Worm (Caenorhabditis elegans): ENCODE measurements around the gene F10C1.1.

The F10C1.1 gene

DNA sequence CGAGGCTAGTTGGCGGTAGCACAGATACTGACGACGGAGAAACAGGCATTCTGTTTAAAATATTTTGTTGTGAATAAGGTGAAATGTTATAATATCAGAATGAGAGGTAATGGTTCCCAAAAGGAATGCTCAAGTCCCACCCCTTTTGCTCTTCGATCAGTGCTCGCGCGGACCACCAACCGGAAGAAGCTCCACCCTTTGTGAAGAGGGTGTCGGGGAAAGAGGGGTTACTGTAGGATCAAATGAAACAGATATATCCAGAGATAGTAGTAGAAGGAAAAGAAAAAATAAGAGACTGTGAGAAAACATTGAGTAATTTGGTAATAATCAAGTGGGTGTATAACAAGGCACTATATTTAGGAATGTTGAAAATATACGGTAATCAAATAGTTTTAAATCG lies at the start of gene F10C1.1, which contains the start of gene dmd-5:
TSS of gene F10C1.1 (plus strand) at position 110 of the 400 bp plus-strand sequence.
TSS of gene dmd-5 (minus strand) at position 101 of the 400 bp plus-strand sequence.
- TF ChIP-seq sox-2 (GFP tag; IDR thresholded peaks at IDR 0.05) (no peak), nfya-1 (tag; optimal IDR thresholded peaks at IDR 0.05) (no peak), T23F11.4 (GFP tag; optimal IDR thresholded peaks at IDR 0.05) (no peak), fkh-10 (GFP tag; optimal IDR thresholded peaks at IDR 0.05) (no peak), dve-1 (tag; optimal IDR thresholded peaks at IDR 0.05) (no peak), ceh-22 (tag; optimal IDR thresholded peaks at IDR 0.05) (no peak), dmd-4 (tag; optimal IDR thresholded peaks at IDR 0.05; ENCODE audit: borderline replicate concordance) (no peak), ceh-24 (tag; optimal IDR thresholded peaks at IDR 0.05) (no peak), unc-3 (GFP tag; conservative IDR thresholded peaks at IDR 0.05) (no peak), unc-3 (tag; optimal IDR thresholded peaks at IDR 0.05) (no peak), tbx-2 (tag; optimal IDR thresholded peaks at IDR 0.05) (no peak), unc-55 (GFP tag; optimal IDR thresholded peaks at IDR 0.05) (no peak), tbx-7 (tag; optimal IDR thresholded peaks at IDR 0.05) (no peak), ceh-9 (tag; optimal IDR thresholded peaks at IDR 0.05) (no peak), nhr-232 (tag; optimal IDR thresholded peaks at IDR 0.05) (no peak), ahr-1 (tag; optimal IDR thresholded peaks at IDR 0.05) (no peak), pag-3 (tag; optimal IDR thresholded peaks at IDR 0.05; ENCODE audit: borderline replicate concordance) (no peak), ceh-48 (tag; optimal IDR thresholded peaks at IDR 0.05) (no peak)

DNA sequence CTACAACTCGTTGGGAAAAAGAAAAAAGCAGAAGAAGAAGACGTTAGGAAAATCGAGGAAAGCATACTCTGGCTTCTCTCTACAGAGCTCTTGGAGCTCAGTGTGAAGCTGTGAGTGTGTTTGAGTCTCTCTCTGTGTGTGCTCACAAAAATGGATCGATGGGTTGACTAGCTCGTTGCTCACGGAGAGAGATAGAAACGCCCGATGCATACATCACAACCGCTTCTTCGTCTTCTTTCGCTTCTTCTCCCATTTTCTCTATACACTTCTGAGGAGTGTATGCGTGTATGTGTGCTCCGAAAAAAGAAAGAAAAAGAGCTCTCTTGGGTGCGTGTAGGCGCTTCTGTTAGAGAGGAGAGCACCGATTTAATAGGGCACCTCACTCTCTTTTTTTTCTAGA lies 48.9 kb upstream of the F10C1.1 start:
- TF ChIP-seq ets-4 (tag; optimal IDR thresholded peaks at IDR 0.05) (no peak), unc-55 (GFP tag; optimal IDR thresholded peaks at IDR 0.05) (no peak), ceh-31 (tag; optimal IDR thresholded peaks at IDR 0.05) (peak; percentile 78), rnt-1 (tag; optimal IDR thresholded peaks at IDR 0.05) (no peak), pag-3 (tag; optimal IDR thresholded peaks at IDR 0.05; ENCODE audit: borderline replicate concordance) (no peak), lim-6 (tag; optimal IDR thresholded peaks at IDR 0.05) (no peak), ztf-16 (tag; optimal IDR thresholded peaks at IDR 0.05) (no peak), unc-42 (tag; optimal IDR thresholded peaks at IDR 0.05) (peak; percentile 81), sox-4 (tag; optimal IDR thresholded peaks at IDR 0.05) (no peak), C08G9.2 (tag; optimal IDR thresholded peaks at IDR 0.05) (no peak), ceh-14 (tag; optimal IDR thresholded peaks at IDR 0.05) (no peak), Y22D7AL.16 (tag; optimal IDR thresholded peaks at IDR 0.05) (no peak), tbx-7 (tag; optimal IDR thresholded peaks at IDR 0.05) (no peak), dve-1 (tag; optimal IDR thresholded peaks at IDR 0.05) (no peak), fax-1 (tag; optimal IDR thresholded peaks at IDR 0.05) (no peak), ceh-9 (tag; optimal IDR thresholded peaks at IDR 0.05) (no peak), ttx-3 (tag; optimal IDR thresholded peaks at IDR 0.05) (no peak), K02D7.2 (tag; optimal IDR thresholded peaks at IDR 0.05) (no peak), ceh-18 (tag; optimal IDR thresholded peaks at IDR 0.05) (peak; percentile 22), nfya-1 (tag; optimal IDR thresholded peaks at IDR 0.05) (peak; percentile 36), elt-2 (tag; optimal IDR thresholded peaks at IDR 0.05) (no peak), ceh-22 (tag; optimal IDR thresholded peaks at IDR 0.05) (no peak), hlh-6 (tag; optimal IDR thresholded peaks at IDR 0.05) (no peak), dmd-4 (tag; optimal IDR thresholded peaks at IDR 0.05; ENCODE audit: borderline replicate concordance) (no peak), npax-4 (tag; optimal IDR thresholded peaks at IDR 0.05) (no peak), hlh-15 (tag; optimal IDR thresholded peaks at IDR 0.05) (no peak), elt-4 (tag; optimal IDR thresholded peaks at IDR 0.05) (no peak), eyg-1 (tag; optimal IDR thresholded peaks at IDR 0.05) (no peak), ceh-48 (tag; optimal IDR thresholded peaks at IDR 0.05) (peak; percentile 76), ref-2 (tag; optimal IDR thresholded peaks at IDR 0.05) (no peak), unc-86 (tag; optimal IDR thresholded peaks at IDR 0.05) (no peak), zip-5 (tag; optimal IDR thresholded peaks at IDR 0.05) (no peak), mec-3 (tag; optimal IDR thresholded peaks at IDR 0.05; ENCODE audit: borderline replicate concordance) (no peak), ceh-45 (GFP tag; IDR thresholded peaks at IDR 0.05) (no peak), unc-3 (GFP tag; conservative IDR thresholded peaks at IDR 0.05) (no peak), unc-3 (tag; optimal IDR thresholded peaks at IDR 0.05) (no peak), pqm-1 (tag; optimal IDR thresholded peaks at IDR 0.05) (no peak), tbx-2 (tag; optimal IDR thresholded peaks at IDR 0.05) (peak; percentile 29), C38D4.7 (GFP tag; optimal IDR thresholded peaks at IDR 0.05) (no peak), lin-11 (tag; optimal IDR thresholded peaks at IDR 0.05) (no peak), nhr-11 (tag; optimal IDR thresholded peaks at IDR 0.05) (no peak), ceh-34 (tag; optimal IDR thresholded peaks at IDR 0.05) (no peak), syd-9 (tag; optimal IDR thresholded peaks at IDR 0.05) (no peak), ceh-6 (GFP tag; optimal IDR thresholded peaks at IDR 0.05) (no peak)
